Worm (Caenorhabditis elegans): ENCODE data around the gene dnj-23.

The dnj-23 gene

ce11 chrII:9116404-9116803, 8.0 kb upstream of the dnj-23 start:
- no peak for TF ChIP-seq hrde-1 (tag; optimal IDR thresholded peaks at IDR 0.05; ENCODE audit: borderline replicate concordance)
- TF ChIP-seq ceh-58 (GFP tag; IDR thresholded peaks at IDR 0.05) = no peak
- TF ChIP-seq akir-1 (GFP tag; optimal IDR thresholded peaks at IDR 0.05) = no peak
- peak; percentile 16; the same call in 1 of the 2 replicates for TF ChIP-seq dox-1 (GFP tag; IDR thresholded peaks at IDR 0.05)
- no peak for TF ChIP-seq Y53F4B.3 (GFP tag; IDR thresholded peaks at IDR 0.05)
- TF ChIP-seq ceh-40 (GFP tag; IDR thresholded peaks at IDR 0.05) = no peak
- no peak for TF ChIP-seq ceh-100 (GFP tag; IDR thresholded peaks at IDR 0.05)
- TF ChIP-seq ets-4 (GFP tag; optimal IDR thresholded peaks at IDR 0.05) = peak; percentile 33
- TF ChIP-seq nhr-80 (tag; optimal IDR thresholded peaks at IDR 0.05) = peak; percentile 84
- no peak for TF ChIP-seq hlh-26 (GFP tag; conservative IDR thresholded peaks at IDR 0.05)

- TF ChIP-seq ceh-100 (GFP tag; IDR thresholded peaks at IDR 0.05) (no peak), hmg-1.2 (GFP tag; IDR thresholded peaks at IDR 0.05) (no peak), somi-1 (GFP tag; optimal IDR thresholded peaks at IDR 0.05) (no peak), lag-1 (GFP tag; IDR thresholded peaks at IDR 0.05) (no peak), K11D2.4 (GFP tag; IDR thresholded peaks at IDR 0.05) (no peak), repo-1 (tag; optimal IDR thresholded peaks at IDR 0.05) (no peak), nhr-179 (tag; optimal IDR thresholded peaks at IDR 0.05) (no peak), hlh-26 (GFP tag; conservative IDR thresholded peaks at IDR 0.05) (no peak)
These were observed 7.2 kb upstream of the dnj-23 start for ce11 chrII:9115644-9116043.

- TF ChIP-seq tbx-9 (tag; optimal IDR thresholded peaks at IDR 0.05; ENCODE audit: borderline replicate concordance) (no peak), mcd-1 (GFP tag; IDR thresholded peaks at IDR 0.05) (no peak), cebp-1 (GFP tag; IDR thresholded peaks at IDR 0.05) (no peak), cebp-1 (tag; optimal IDR thresholded peaks at IDR 0.05) (peak; percentile 68), ZK185.1 (tag; optimal IDR thresholded peaks at IDR 0.05; ENCODE audit: poor library complexity, severe bottlenecking) (no peak), madf-3 (GFP tag; IDR thresholded peaks at IDR 0.05) (no peak)
These were observed 6.6 kb upstream of the dnj-23 start for ce11 chrII:9114972-9115371.

ce11 chrII:9113759-9114158, 5.4 kb upstream of the dnj-23 start:
- TF ChIP-seq C17E4.6 (GFP tag; IDR thresholded peaks at IDR 0.05) (no peak), aptf-2 (GFP tag; conservative IDR thresholded peaks at IDR 0.05) (no peak), tbx-9 (tag; optimal IDR thresholded peaks at IDR 0.05; ENCODE audit: borderline replicate concordance) (no peak), hmg-1.2 (GFP tag; IDR thresholded peaks at IDR 0.05) (peak; percentile 76), dpl-1 (GFP tag; optimal IDR thresholded peaks at IDR 0.05) (no peak), hmg-20 (GFP tag; IDR thresholded peaks at IDR 0.05) (no peak), F57C9.4 (tag; optimal IDR thresholded peaks at IDR 0.05) (no peak), cebp-1 (GFP tag; IDR thresholded peaks at IDR 0.05) (no peak), cebp-1 (tag; optimal IDR thresholded peaks at IDR 0.05) (peak; percentile 71), ztf-26 (tag; optimal IDR thresholded peaks at IDR 0.05) (peak; percentile 11), egl-44 (GFP tag; IDR thresholded peaks at IDR 0.05) (no peak), ztf-18 (tag; optimal IDR thresholded peaks at IDR 0.05) (peak; percentile 43), Y79H2A.3 (GFP tag; conservative IDR thresholded peaks at IDR 0.05) (no peak), ztf-3 (GFP tag; optimal IDR thresholded peaks at IDR 0.05) (no peak), Y95B8A.8 (GFP tag; IDR thresholded peaks at IDR 0.05) (no peak), snpc-4 (GFP tag; optimal IDR thresholded peaks at IDR 0.05) (no peak), snpc-4 (tag; optimal IDR thresholded peaks at IDR 0.05) (no peak), B0261.1 (tag; optimal IDR thresholded peaks at IDR 0.05) (no peak), aptf-3 (GFP tag; IDR thresholded peaks at IDR 0.05) (no peak), snpc-1.1 (tag; optimal IDR thresholded peaks at IDR 0.05; ENCODE audit: insufficient read depth) (no peak), madf-10 (tag; optimal IDR thresholded peaks at IDR 0.05) (peak; percentile 13), attf-5 (GFP tag; optimal IDR thresholded peaks at IDR 0.05) (peak; percentile 62), dox-1 (GFP tag; IDR thresholded peaks at IDR 0.05) (peak; percentile 81), nhr-179 (tag; optimal IDR thresholded peaks at IDR 0.05) (no peak), ceh-79 (tag; optimal IDR thresholded peaks at IDR 0.05) (no peak), ceh-100 (GFP tag; IDR thresholded peaks at IDR 0.05) (no peak), ztf-28 (GFP tag; IDR thresholded peaks at IDR 0.05) (no peak), him-1 (tag; optimal IDR thresholded peaks at IDR 0.05) (no peak), B0019.2 (GFP tag; conservative IDR thresholded peaks at IDR 0.05) (no peak), sea-2 (GFP tag; IDR thresholded peaks at IDR 0.05) (no peak)
